Worm (Caenorhabditis elegans): ENCODE results near the gene C08B6.5.

Gene C08B6.5

ce11 chrV:10153076-10153475 is 35.5 kb downstream of the C08B6.5 start:
- TF ChIP-seq bed-3 (GFP tag; optimal IDR thresholded peaks at IDR 0.05) (no peak), drap-1 (GFP tag; optimal IDR thresholded peaks at IDR 0.05) (no peak), ceh-39 (tag; optimal IDR thresholded peaks at IDR 0.05) (no peak), ztf-11 (tag; optimal IDR thresholded peaks at IDR 0.05) (no peak), nhr-76 (tag; optimal IDR thresholded peaks at IDR 0.05) (no peak), sem-2 (GFP tag; optimal IDR thresholded peaks at IDR 0.05) (no peak), elt-3 (tag; optimal IDR thresholded peaks at IDR 0.05) (no peak), sptf-1 (tag; optimal IDR thresholded peaks at IDR 0.05) (no peak), ham-2 (GFP tag; optimal IDR thresholded peaks at IDR 0.05) (no peak)

DNA sequence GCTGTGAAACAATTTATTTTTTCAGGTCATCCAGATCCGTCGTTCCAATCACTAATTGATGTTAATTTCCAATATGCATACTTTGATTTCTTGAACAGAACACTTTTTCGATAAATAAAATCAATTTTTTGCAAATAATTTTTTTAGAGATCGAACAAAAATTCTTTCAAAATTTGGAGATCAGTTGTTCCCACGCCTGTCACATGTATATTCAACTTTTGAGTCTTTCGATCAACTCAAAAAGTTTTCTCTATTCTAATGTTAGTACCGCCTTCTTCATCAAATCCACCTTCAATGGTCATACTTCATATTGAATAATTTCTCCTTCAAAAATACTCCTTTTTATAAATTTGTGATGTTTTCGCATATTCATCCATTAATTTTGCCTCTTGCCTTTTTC is 37.1 kb downstream of the C08B6.5 start, which contains the start of gene srsx-29:
Gene srsx-29 (plus strand): TSS at position 301 of the 400 bp plus-strand sequence.
- TF ChIP-seq nhr-237 (tag; optimal IDR thresholded peaks at IDR 0.05) (no peak), lsy-2 (tag; optimal IDR thresholded peaks at IDR 0.05) (no peak), ham-2 (GFP tag; optimal IDR thresholded peaks at IDR 0.05) (no peak), unc-120 (tag; optimal IDR thresholded peaks at IDR 0.05; ENCODE audit: poor library complexity, severe bottlenecking) (no peak), ceh-83 (GFP tag; optimal IDR thresholded peaks at IDR 0.05) (no peak), mep-1 (tag; optimal IDR thresholded peaks at IDR 0.05) (no peak)

ce11 chrV:10158528-10158927 is 41.0 kb downstream of the C08B6.5 start, which contains the start of gene srsx-30:
TSS of gene srsx-30 (plus strand) at chrV:10158828.
- no peak for TF ChIP-seq unc-62 (GFP tag; optimal IDR thresholded peaks at IDR 0.05)
- no peak for TF ChIP-seq ceh-39 (tag; optimal IDR thresholded peaks at IDR 0.05)
- no peak for TF ChIP-seq nhr-237 (tag; optimal IDR thresholded peaks at IDR 0.05)
- TF ChIP-seq nhr-12 (tag; optimal IDR thresholded peaks at IDR 0.05) = no peak
- no peak for TF ChIP-seq mls-2 (tag; optimal IDR thresholded peaks at IDR 0.05)
- no peak for TF ChIP-seq nhr-28 (tag; optimal IDR thresholded peaks at IDR 0.05)

DNA sequence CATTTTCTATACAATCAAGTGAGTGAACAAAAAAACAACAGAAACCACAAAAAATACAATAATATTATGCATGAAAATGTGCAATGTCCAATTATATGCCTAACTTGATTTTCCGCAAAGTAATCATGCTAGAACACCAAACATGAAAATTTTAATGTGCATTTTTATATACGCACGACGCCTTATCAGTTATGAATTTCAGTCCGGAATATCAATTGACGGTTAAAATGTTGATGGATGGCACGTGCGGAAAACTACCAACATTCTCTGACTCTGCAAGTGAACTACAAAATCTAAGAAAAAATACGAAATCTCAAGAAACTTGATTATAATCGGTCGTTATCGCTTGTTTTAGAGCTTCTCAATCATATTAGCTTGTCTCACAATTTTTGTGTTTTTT is 42.4 kb downstream of the C08B6.5 start:
- no peak for TF ChIP-seq sem-2 (GFP tag; optimal IDR thresholded peaks at IDR 0.05)
- TF ChIP-seq sptf-1 (tag; optimal IDR thresholded peaks at IDR 0.05) = no peak
- no peak for TF ChIP-seq elt-3 (tag; optimal IDR thresholded peaks at IDR 0.05)
- no peak for TF ChIP-seq lsy-2 (tag; optimal IDR thresholded peaks at IDR 0.05)
- TF ChIP-seq bed-3 (GFP tag; optimal IDR thresholded peaks at IDR 0.05) = no peak
- no peak for TF ChIP-seq nhr-12 (tag; optimal IDR thresholded peaks at IDR 0.05)
- no peak for TF ChIP-seq M03D4.4 (tag; optimal IDR thresholded peaks at IDR 0.05)

ce11 chrV:10160954-10161353 is 43.4 kb downstream of the C08B6.5 start, which contains the start of gene C51E3.10:
TSS of gene C51E3.10 (minus strand) at chrV:10161134.
- TF ChIP-seq ztf-11 (tag; optimal IDR thresholded peaks at IDR 0.05) = no peak
- no peak for TF ChIP-seq lin-13 (tag; optimal IDR thresholded peaks at IDR 0.05)
- no peak for TF ChIP-seq ces-1 (GFP tag; optimal IDR thresholded peaks at IDR 0.05)
- TF ChIP-seq hlh-1 (tag; optimal IDR thresholded peaks at IDR 0.05) = no peak
- TF ChIP-seq mep-1 (tag; optimal IDR thresholded peaks at IDR 0.05) = no peak
- TF ChIP-seq nhr-237 (tag; optimal IDR thresholded peaks at IDR 0.05) = no peak
- no peak for TF ChIP-seq lsy-2 (tag; optimal IDR thresholded peaks at IDR 0.05)
- no peak for TF ChIP-seq nhr-12 (tag; optimal IDR thresholded peaks at IDR 0.05)
- TF ChIP-seq M03D4.4 (tag; optimal IDR thresholded peaks at IDR 0.05) = no peak
- TF ChIP-seq unc-120 (tag; optimal IDR thresholded peaks at IDR 0.05; ENCODE audit: poor library complexity, severe bottlenecking) = no peak
- TF ChIP-seq ham-2 (GFP tag; optimal IDR thresholded peaks at IDR 0.05) = no peak
- TF ChIP-seq mls-2 (tag; optimal IDR thresholded peaks at IDR 0.05) = no peak
- TF ChIP-seq zip-8 (tag; optimal IDR thresholded peaks at IDR 0.05) = no peak
- no peak for TF ChIP-seq ceh-43 (GFP tag; optimal IDR thresholded peaks at IDR 0.05)
- TF ChIP-seq tbx-8 (GFP tag; optimal IDR thresholded peaks at IDR 0.05) = no peak
- TF ChIP-seq nhr-2 (tag; optimal IDR thresholded peaks at IDR 0.05) = no peak
- no peak for TF ChIP-seq ceh-39 (tag; optimal IDR thresholded peaks at IDR 0.05)
- TF ChIP-seq drap-1 (GFP tag; optimal IDR thresholded peaks at IDR 0.05) = no peak
- no peak for TF ChIP-seq unc-62 (GFP tag; optimal IDR thresholded peaks at IDR 0.05)

ce11 chrV:10166368-10166767 is 48.8 kb downstream of the C08B6.5 start, which contains the start of gene C51E3.6:
TSS of gene C51E3.6 (minus strand) at chrV:10166468.
- TF ChIP-seq ceh-39 (tag; optimal IDR thresholded peaks at IDR 0.05) = no peak
- TF ChIP-seq nhr-28 (tag; optimal IDR thresholded peaks at IDR 0.05) = no peak
- TF ChIP-seq sptf-1 (tag; optimal IDR thresholded peaks at IDR 0.05) = no peak
- no peak for TF ChIP-seq hlh-1 (tag; optimal IDR thresholded peaks at IDR 0.05)
- no peak for TF ChIP-seq ham-2 (GFP tag; optimal IDR thresholded peaks at IDR 0.05)
- no peak for TF ChIP-seq snpc-4 (tag; optimal IDR thresholded peaks at IDR 0.05)
- no peak for TF ChIP-seq pha-4 (tag; optimal IDR thresholded peaks at IDR 0.05)
- no peak for TF ChIP-seq elt-1 (tag; optimal IDR thresholded peaks at IDR 0.05; ENCODE audit: borderline replicate concordance, insufficient read depth)
- no peak for TF ChIP-seq nhr-12 (tag; optimal IDR thresholded peaks at IDR 0.05)
- TF ChIP-seq nhr-2 (tag; optimal IDR thresholded peaks at IDR 0.05) = no peak
- no peak for TF ChIP-seq mab-5 (tag; optimal IDR thresholded peaks at IDR 0.05)
